Fruit fly (Drosophila melanogaster): ENCODE results near the gene Brd7-9.

Brd7-9 gene

dm6 chr2L:7828231-7828630 lies 45.6 kb downstream of the Brd7-9 start (continued):
- no peak for TF ChIP-seq sima (GFP tag; optimal IDR thresholded peaks at IDR 0.05)
- TF ChIP-seq CG1647 (GFP tag; optimal IDR thresholded peaks at IDR 0.05) = no peak
- TF ChIP-seq jing (GFP tag; optimal IDR thresholded peaks at IDR 0.05) = no peak
- TF ChIP-seq sens (GFP tag) = peak; percentile 78
- TF ChIP-seq CG16815 (GFP tag; optimal IDR thresholded peaks at IDR 0.05) = no peak
- TF ChIP-seq tup (GFP tag; optimal IDR thresholded peaks at IDR 0.05) = no peak
- no peak for TF ChIP-seq tgo (GFP tag; IDR thresholded peaks at IDR 0.05)
- 0 out of 2 replicates have a peak, but pooled peaks have one; percentile 36 for TF ChIP-seq CG14441 (GFP tag; IDR thresholded peaks at IDR 0.05)
- TF ChIP-seq CG2875 (GFP tag; optimal IDR thresholded peaks at IDR 0.05) = no peak
- TF ChIP-seq CG17361 (GFP tag; IDR thresholded peaks at IDR 0.05) = no peak
- TF ChIP-seq CG1602 (GFP tag; optimal IDR thresholded peaks at IDR 0.05) = no peak
- TF ChIP-seq CG12155 (GFP tag; optimal IDR thresholded peaks at IDR 0.05) = no peak
- 0 out of 2 replicates have a peak, but pooled peaks have one; percentile 27 for TF ChIP-seq CG14014 (GFP tag; IDR thresholded peaks at IDR 0.05)
- no peak for TF ChIP-seq cas (GFP tag; IDR thresholded peaks at IDR 0.05)
- TF ChIP-seq slou (GFP tag; optimal IDR thresholded peaks at IDR 0.05) = no peak
- TF ChIP-seq D (optimal IDR thresholded peaks at IDR 0.05) = no peak
- no peak for TF ChIP-seq D (GFP tag; optimal IDR thresholded peaks at IDR 0.05)
- no peak for TF ChIP-seq CG12391 (tag; optimal IDR thresholded peaks at IDR 0.05)
- no peak for TF ChIP-seq al (GFP tag; IDR thresholded peaks at IDR 0.05)
- TF ChIP-seq croc (GFP tag; conservative IDR thresholded peaks at IDR 0.05) = no peak
- TF ChIP-seq Gsc (GFP tag; IDR thresholded peaks at IDR 0.05) = no peak
- TF ChIP-seq NfI (GFP tag; optimal IDR thresholded peaks at IDR 0.05) = peak; percentile 36
- no peak for TF ChIP-seq CkIIα-i1 (GFP tag; IDR thresholded peaks at IDR 0.05)
- peak; percentile 73 for TF ChIP-seq ewg (GFP tag; optimal IDR thresholded peaks at IDR 0.05)

dm6 chr2L:7828901-7829300 lies 46.2 kb downstream of the Brd7-9 start:
- TF ChIP-seq CG4730 (GFP tag; IDR thresholded peaks at IDR 0.05) (no peak), Asciz (GFP tag; optimal IDR thresholded peaks at IDR 0.05) (peak; percentile 46), wek (GFP tag; optimal IDR thresholded peaks at IDR 0.05) (peak; percentile 21), ATbp (GFP tag; optimal IDR thresholded peaks at IDR 0.05) (peak; percentile 15), exex (tag; optimal IDR thresholded peaks at IDR 0.05) (no peak), CG2199 (GFP tag; IDR thresholded peaks at IDR 0.05) (0 out of 3 replicates have a peak, but pooled peaks have one; percentile 55), CG11398 (GFP tag; optimal IDR thresholded peaks at IDR 0.05) (peak; percentile 22), CG6813 (GFP tag; optimal IDR thresholded peaks at IDR 0.05) (peak; percentile 61), Sox100B (GFP tag; optimal IDR thresholded peaks at IDR 0.05) (peak; percentile 35), Xrp1 (GFP tag; IDR thresholded peaks at IDR 0.05) (0 out of 2 replicates have a peak, but pooled peaks have one; percentile 17), scrt (GFP tag; optimal IDR thresholded peaks at IDR 0.05) (peak; percentile 7), lilli (GFP tag; optimal IDR thresholded peaks at IDR 0.05) (no peak), CG4854 (GFP tag; optimal IDR thresholded peaks at IDR 0.05) (no peak), dmrt99B (tag; optimal IDR thresholded peaks at IDR 0.05) (no peak), Chrac-16 (GFP tag; optimal IDR thresholded peaks at IDR 0.05) (no peak), CG13894 (tag; optimal IDR thresholded peaks at IDR 0.05) (no peak), CG11504 (tag; optimal IDR thresholded peaks at IDR 0.05) (peak; percentile 1), CG17385 (GFP tag; optimal IDR thresholded peaks at IDR 0.05) (peak; percentile 22), Pdp1 (GFP tag; optimal IDR thresholded peaks at IDR 0.05) (peak in 1 of 2 experiments; percentile 69), CG2875 (GFP tag; optimal IDR thresholded peaks at IDR 0.05) (peak; percentile 13), rib (GFP tag; IDR thresholded peaks at IDR 0.05) (0 out of 2 replicates have a peak, but pooled peaks have one; percentile 45), CG6689 (GFP tag; IDR thresholded peaks at IDR 0.05) (peak; percentile 47; the same call in 1 of the 2 replicates), BtbVII (GFP tag; optimal IDR thresholded peaks at IDR 0.05) (peak; percentile 47), CG32772 (GFP tag; IDR thresholded peaks at IDR 0.05) (peak; percentile 57; the same call in 1 of the 2 replicates), CG7928 (GFP tag; optimal IDR thresholded peaks at IDR 0.05) (no peak), CG7987 (GFP tag; optimal IDR thresholded peaks at IDR 0.05) (peak; percentile 38), vvl (GFP tag; IDR thresholded peaks at IDR 0.05) (0 out of 2 replicates have a peak, but pooled peaks have one; percentile 51), CG12769 (tag; optimal IDR thresholded peaks at IDR 0.05) (peak; percentile 68)
